Worm (Caenorhabditis elegans) whole organism, mixed stage, embryonic: ENCODE measurements around the gene comt-1.

Source experiments
- nhr-12 ChIP-seq: fragments of 150-350 bp; optimal IDR thresholded peaks from 2 replicates; lab custom pipeline; 2014; ENCODE audit warnings: missing biosample characterization, missing genetic modification characterization
- nhr-237 ChIP-seq: fragments of 150-350 bp; optimal IDR thresholded peaks from 2 replicates; lab custom pipeline; 2014; ENCODE audit warnings: missing biosample characterization, missing genetic modification characterization
- nhr-76 ChIP-seq: sonication (generic microtip); optimal IDR thresholded peaks from 2 replicates; lab custom pipeline; 2017; ENCODE audit warnings: missing biosample characterization, missing genetic modification characterization
- sptf-1 ChIP-seq: sonication (generic microtip); optimal IDR thresholded peaks from 2 replicates; lab custom pipeline; 2017; ENCODE audit warnings: mild to moderate bottlenecking, missing genetic modification characterization, moderate library complexity, missing compliant biosample characterization
- tbx-8 ChIP-seq: fragments of 200-800 bp; sonication (Bioruptor generic); optimal IDR thresholded peaks from 2 replicates; lab custom pipeline; 2018; ENCODE audit warnings: mild to moderate bottlenecking, missing genetic modification characterization, moderate library complexity, missing compliant biosample characterization
- unc-39 ChIP-seq: fragments of 150-350 bp; optimal IDR thresholded peaks from 2 replicates; lab custom pipeline; 2014; ENCODE audit warnings: missing biosample characterization, missing genetic modification characterization

- TF ChIP-seq nhr-76 (tag; lab: Kevin White, UChicago), result no peak
- TF ChIP-seq nhr-12, result no peak
- TF ChIP-seq sptf-1 (tag; lab: Kevin White, UChicago), result no peak
- TF ChIP-seq unc-39 (tag; lab: Kevin White, UChicago), result no peak
- no peak for TF ChIP-seq nhr-237
- no peak for TF ChIP-seq tbx-8
Observed at ce11 chrX:2898256-2898655, 36.0 kb upstream of the comt-1 start, which contains the start of gene F52B10.3.
